Worm (Caenorhabditis elegans): ENCODE measurements around the gene Y45G12B.3.

DNA sequence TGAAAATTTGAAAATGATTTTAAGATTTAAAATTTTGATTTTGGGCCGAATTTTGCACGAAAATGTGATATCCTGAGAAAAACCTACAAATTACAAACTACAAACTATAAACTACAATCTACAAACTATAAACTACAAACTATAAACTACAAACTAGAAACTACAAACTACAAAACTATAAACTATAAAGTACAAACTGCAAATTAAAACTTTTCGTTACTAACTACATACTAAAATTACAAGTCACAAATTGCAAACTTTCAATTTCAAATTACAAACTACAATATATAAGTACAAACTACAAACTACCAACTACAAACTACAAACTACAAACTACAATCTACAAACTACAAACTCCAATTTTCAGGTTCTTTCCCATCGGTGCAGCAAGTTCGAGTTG lies 12.6 kb downstream of the Y45G12B.3 start:
- TF ChIP-seq pha-4 (tag; optimal IDR thresholded peaks at IDR 0.05) (no peak), che-1 (tag; optimal IDR thresholded peaks at IDR 0.05) (no peak), ama-1 (optimal IDR thresholded peaks at IDR 0.05) (no peak), gmeb-2 (tag; optimal IDR thresholded peaks at IDR 0.05) (no peak), npax-4 (tag; optimal IDR thresholded peaks at IDR 0.05) (no peak)
